Worm (Caenorhabditis elegans) whole organism, L3 larva: ENCODE measurements around the gene zip-3.

ENCODE experiments used
- R02D3.7 ChIP-seq: fragments of 150-350 bp; optimal IDR thresholded peaks from 2 replicates; lab custom pipeline; 2014; ENCODE audit warnings: missing biosample characterization, missing genetic modification characterization
- ZK546.5 ChIP-seq: sonication (generic microtip); optimal IDR thresholded peaks from 2 replicates; lab custom pipeline; 2017; ENCODE audit warnings: missing biosample characterization, missing genetic modification characterization
- ama-1 ChIP-seq: fragments of 150-350 bp; optimal IDR thresholded peaks from 2 replicates; lab custom pipeline; 2018
- ceh-28 ChIP-seq: fragments of 150-350 bp; optimal IDR thresholded peaks from 2 replicates; lab custom pipeline; 2014; ENCODE audit warnings: missing biosample characterization, missing genetic modification reagents, missing genetic modification characterization
- ceh-9 ChIP-seq: sonication (generic microtip); optimal IDR thresholded peaks from 2 replicates; lab custom pipeline; 2018; ENCODE audit warnings: missing biosample characterization, missing genetic modification characterization
- egl-27 ChIP-seq: sonication (generic microtip); optimal IDR thresholded peaks from 4 replicates; lab custom pipeline; 2017; ENCODE audit warnings: missing biosample characterization, missing genetic modification reagents, missing genetic modification characterization
- elt-1 ChIP-seq: fragments of 150-350 bp; optimal IDR thresholded peaks from 2 replicates; lab custom pipeline; 2014; ENCODE audit warnings: missing biosample characterization, missing genetic modification characterization
- elt-2 ChIP-seq: sonication (generic microtip); optimal IDR thresholded peaks from 2 replicates; lab custom pipeline; 2016; ENCODE audit warnings: missing genetic modification reagents, mild to moderate bottlenecking, missing genetic modification characterization, missing compliant biosample characterization
- elt-3 ChIP-seq, 3 experiments: fragments of 150-350 bp in 1 of 3; sonication (generic microtip) in 2 of 3; optimal IDR thresholded peaks; 2 replicates in 2 of 3; 4 replicates in 1 of 3; lab custom pipeline; 2014 to 2017; ENCODE audit warnings: missing biosample characterization in 3 of 3, missing genetic modification characterization in 3 of 3
- eor-1 ChIP-seq, 2 experiments: fragments of 150-350 bp; optimal IDR thresholded peaks; 2 replicates each; lab custom pipeline; 2014 to 2018; ENCODE audit warnings: missing biosample characterization in 2 of 2, missing genetic modification characterization in 2 of 2
- fkh-2 ChIP-seq: fragments of 150-350 bp; optimal IDR thresholded peaks from 2 replicates; lab custom pipeline; 2014; ENCODE audit warnings: missing biosample characterization, missing genetic modification reagents, missing genetic modification characterization
- fos-1 ChIP-seq: fragments of 150-350 bp; optimal IDR thresholded peaks from 2 replicates; lab custom pipeline; 2014; ENCODE audit warnings: missing biosample characterization, missing genetic modification characterization
- hmg-11 ChIP-seq: sonication (generic microtip); optimal IDR thresholded peaks from 2 replicates; lab custom pipeline; 2016; ENCODE audit warnings: missing genetic modification characterization, missing compliant biosample characterization
- jun-1 ChIP-seq: fragments of 150-350 bp; optimal IDR thresholded peaks from 2 replicates; lab custom pipeline; 2014; ENCODE audit warnings: missing biosample characterization, missing genetic modification reagents, missing genetic modification characterization
- lin-15B ChIP-seq: fragments of 150-350 bp; optimal IDR thresholded peaks from 2 replicates; lab custom pipeline; 2014; ENCODE audit warnings: missing biosample characterization, missing genetic modification characterization
- lin-39 ChIP-seq: fragments of 150-350 bp; optimal IDR thresholded peaks from 2 replicates; lab custom pipeline; 2018; ENCODE audit warnings: missing biosample characterization, missing genetic modification reagents, missing genetic modification characterization
- lsy-12 ChIP-seq: sonication (generic microtip); optimal IDR thresholded peaks from 2 replicates; lab custom pipeline; 2016; ENCODE audit warnings: mild to moderate bottlenecking, missing genetic modification characterization, missing compliant biosample characterization
- mdl-1 ChIP-seq: fragments of 150-350 bp; optimal IDR thresholded peaks from 2 replicates; lab custom pipeline; 2014; ENCODE audit warnings: missing biosample characterization, missing genetic modification characterization
- nfya-1 ChIP-seq: sonication (generic microtip); optimal IDR thresholded peaks from 2 replicates; lab custom pipeline; 2017; ENCODE audit warnings: missing genetic modification characterization, mild to moderate bottlenecking, missing compliant biosample characterization, antibody characterized with exemption, moderate library complexity; ENCODE audit not compliant: insufficient read depth
- nhr-23 ChIP-seq: fragments of 150-350 bp; optimal IDR thresholded peaks from 2 replicates; lab custom pipeline; 2014; ENCODE audit warnings: missing biosample characterization, missing genetic modification reagents, missing genetic modification characterization
- nhr-237 ChIP-seq: fragments of 150-350 bp; optimal IDR thresholded peaks from 2 replicates; lab custom pipeline; 2014; ENCODE audit warnings: missing biosample characterization, missing genetic modification characterization
- nhr-25 ChIP-seq: sonication (generic microtip); optimal IDR thresholded peaks from 2 replicates; lab custom pipeline; 2017; ENCODE audit warnings: missing biosample characterization, missing genetic modification characterization
- nhr-28 ChIP-seq: fragments of 150-350 bp; optimal IDR thresholded peaks from 2 replicates; lab custom pipeline; 2014; ENCODE audit warnings: missing biosample characterization, missing genetic modification characterization
- nhr-43 ChIP-seq: sonication (generic microtip); optimal IDR thresholded peaks from 2 replicates; lab custom pipeline; 2016; ENCODE audit warnings: mild to moderate bottlenecking, missing genetic modification characterization, missing compliant biosample characterization; ENCODE audit not compliant: poor library complexity, severe bottlenecking
- nhr-67 ChIP-seq: fragments of 150-350 bp; optimal IDR thresholded peaks from 2 replicates; lab custom pipeline; 2014; ENCODE audit warnings: missing biosample characterization, missing genetic modification characterization
- nhr-76 ChIP-seq: fragments of 150-350 bp; sonication (generic microtip); optimal IDR thresholded peaks from 5 replicates; lab custom pipeline; 2014; ENCODE audit warnings: missing biosample characterization, missing genetic modification characterization
- nhr-77 ChIP-seq: fragments of 150-350 bp; optimal IDR thresholded peaks from 2 replicates; lab custom pipeline; 2014; ENCODE audit warnings: missing biosample characterization, missing genetic modification characterization
- pha-4 ChIP-seq: fragments of 150-350 bp; optimal IDR thresholded peaks from 2 replicates; lab custom pipeline; 2014; ENCODE audit warnings: missing biosample characterization, missing genetic modification reagents, missing genetic modification characterization
- pqm-1 ChIP-seq: fragments of 150-350 bp; optimal IDR thresholded peaks from 2 replicates; lab custom pipeline; 2017; ENCODE audit warnings: missing biosample characterization, missing genetic modification characterization, inconsistent platforms
- sea-2 ChIP-seq: fragments of 150-350 bp; sonication (generic microtip); optimal IDR thresholded peaks from 4 replicates; lab custom pipeline; 2014; ENCODE audit warnings: missing biosample characterization, missing genetic modification reagents, missing genetic modification characterization
- skn-1 ChIP-seq: fragments of 150-350 bp; optimal IDR thresholded peaks from 2 replicates; lab custom pipeline; 2014; ENCODE audit warnings: missing biosample characterization, missing genetic modification characterization
- snpc-4 ChIP-seq: fragments of 150-350 bp; optimal IDR thresholded peaks from 2 replicates; lab custom pipeline; 2014; ENCODE audit warnings: missing biosample characterization, missing genetic modification characterization
- tbx-2 ChIP-seq: sonication (generic microtip); optimal IDR thresholded peaks from 2 replicates; lab custom pipeline; 2016; ENCODE audit warnings: mild to moderate bottlenecking, missing genetic modification characterization, missing compliant biosample characterization
- unc-62 ChIP-seq: fragments of 150-350 bp; sonication (generic microtip); optimal IDR thresholded peaks from 4 replicates; lab custom pipeline; 2014; ENCODE audit warnings: missing biosample characterization, missing genetic modification reagents, missing genetic modification characterization
- ztf-4 ChIP-seq: fragments of 150-350 bp; optimal IDR thresholded peaks from 2 replicates; lab custom pipeline; 2014; ENCODE audit warnings: missing biosample characterization, missing genetic modification characterization

The zip-3 gene

DNA sequence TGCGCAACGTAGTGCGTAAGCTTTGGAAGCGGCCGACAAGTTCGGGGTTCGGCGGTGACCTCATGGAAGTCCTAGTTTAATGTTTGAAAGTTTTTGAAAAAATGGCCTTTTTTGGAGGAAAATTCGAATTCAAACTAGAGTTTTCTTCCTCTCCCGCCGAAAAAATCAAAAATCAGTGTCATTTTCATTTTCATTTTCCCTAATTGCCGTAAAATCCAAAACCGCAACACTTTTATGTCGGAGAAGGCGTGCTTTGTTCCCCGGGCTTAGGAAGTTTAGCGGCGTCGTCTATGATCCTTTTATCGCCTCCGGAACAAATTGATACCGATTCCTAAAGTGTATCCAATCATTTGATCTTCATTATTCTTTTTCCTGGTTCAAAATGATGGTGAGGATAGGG lies 32.3 kb downstream of the zip-3 start, which contains the start of gene mltn-5:
Gene mltn-5 (plus strand): TSS at position 301 of the 400 bp plus-strand sequence.
- TF ChIP-seq lin-15B (tag; lab: Kevin White, UChicago) (no peak), nhr-43 (no peak), ZK546.5 (tag; lab: Kevin White, UChicago) (no peak), ama-1 (lab: Kevin White, UChicago) (no peak), pha-4 (no peak), pqm-1 (tag; lab: Kevin White, UChicago) (no peak), tbx-2 (no peak), ceh-28 (no peak), nhr-28 (no peak)

DNA sequence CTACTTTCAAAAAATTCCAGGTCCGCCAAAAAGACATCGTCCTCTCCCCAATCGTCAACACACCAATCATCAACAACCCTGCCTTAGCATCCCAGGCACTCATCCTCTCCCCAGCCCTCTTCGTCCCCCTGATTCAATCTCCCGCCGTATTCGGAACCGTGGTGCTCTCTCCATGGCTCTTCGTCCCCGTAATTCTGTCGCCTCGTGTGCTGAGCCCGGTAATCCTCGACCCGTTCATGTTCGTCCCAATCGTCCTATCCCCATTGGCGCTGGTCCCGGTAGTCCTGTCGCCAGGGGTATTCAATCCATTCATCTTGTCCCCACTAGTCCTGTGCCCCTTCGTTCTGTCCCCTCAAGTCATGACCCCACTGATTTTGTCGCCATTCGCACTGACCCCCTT lies 38.2 kb downstream of the zip-3 start:
- no peak for TF ChIP-seq unc-62 (GFP tag; lab: Kevin White, UChicago)
- no peak for TF ChIP-seq lsy-12
- no peak for TF ChIP-seq nhr-76 (tag; lab: Kevin White, UChicago)
- TF ChIP-seq tbx-2, result no peak
- TF ChIP-seq eor-1 (tag; optimal IDR thresholded peaks at IDR 0.05; lab: Kevin White, UChicago), result no peak
- TF ChIP-seq R02D3.7 (tag; lab: Kevin White, UChicago), result no peak
- TF ChIP-seq hmg-11 (tag; lab: Kevin White, UChicago), result no peak
- TF ChIP-seq nhr-28, result no peak
- TF ChIP-seq ama-1 (lab: Kevin White, UChicago), result no peak
- no peak for TF ChIP-seq egl-27 (tag; lab: Kevin White, UChicago)
- no peak for TF ChIP-seq nfya-1 (tag; lab: Kevin White, UChicago)
- TF ChIP-seq nhr-237 (tag; lab: Kevin White, UChicago), result no peak
- no peak for TF ChIP-seq fkh-2 (tag; lab: Kevin White, UChicago)
- TF ChIP-seq jun-1 (tag; lab: Kevin White, UChicago), result no peak
- no peak for TF ChIP-seq nhr-43

DNA sequence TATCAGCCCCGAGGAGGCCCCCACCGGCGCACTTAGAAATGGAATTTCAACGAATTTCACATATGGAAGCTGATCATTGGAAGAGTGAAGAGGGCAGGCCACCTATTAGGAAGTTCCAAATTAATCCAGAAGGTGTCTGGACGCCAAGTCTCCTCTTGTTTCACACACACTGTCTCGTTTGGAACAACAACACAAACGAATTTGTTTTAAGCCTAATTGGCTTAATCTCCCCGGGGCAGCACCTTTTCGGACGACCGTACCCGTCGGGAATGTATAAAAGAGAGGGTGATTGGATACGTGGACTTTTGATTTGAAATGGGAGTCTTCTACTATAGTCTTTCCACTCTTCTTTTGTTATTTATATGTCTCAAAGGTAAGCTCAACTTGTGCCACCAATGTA lies 41.2 kb downstream of the zip-3 start, which contains the start of gene mltn-3:
Gene mltn-3 (plus strand): TSS at position 301 of the 400 bp plus-strand sequence.
- TF ChIP-seq nhr-77, result no peak
- TF ChIP-seq unc-62 (GFP tag; lab: Kevin White, UChicago), result no peak
- TF ChIP-seq egl-27 (tag; lab: Kevin White, UChicago), result no peak

DNA sequence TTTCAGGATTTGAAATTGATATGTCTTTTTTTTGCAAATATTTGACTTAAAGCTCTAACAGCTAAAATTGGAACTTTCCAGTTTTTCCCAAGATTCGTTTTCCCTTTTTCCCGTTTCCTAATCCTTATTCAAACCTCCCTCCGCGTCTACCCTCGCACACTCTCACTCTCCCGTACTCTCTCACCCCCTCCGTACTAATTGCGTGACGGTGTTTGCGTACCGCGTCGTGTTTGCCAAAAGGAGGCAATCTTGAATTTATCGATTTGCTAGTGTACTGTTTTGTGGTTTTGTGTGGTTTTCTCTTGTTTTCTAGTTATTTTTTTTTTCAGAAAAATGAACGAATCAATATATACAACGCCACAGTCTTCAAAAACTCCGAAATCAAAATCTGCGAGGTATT lies 48.7 kb downstream of the zip-3 start, which contains the start of gene citk-1:
Gene citk-1 (plus strand): TSS at position 323 of the 400 bp plus-strand sequence.
- TF ChIP-seq elt-2 (peak; percentile 34), nhr-23 (tag; lab: Kevin White, UChicago) (peak; percentile 69), ztf-4 (tag; lab: Kevin White, UChicago) (no peak), sea-2 (GFP tag; lab: Kevin White, UChicago) (no peak), lsy-12 (no peak), lin-39 (tag; lab: Kevin White, UChicago) (peak; percentile 90), nhr-76 (tag; lab: Kevin White, UChicago) (no peak), fkh-2 (tag; lab: Kevin White, UChicago) (no peak), unc-62 (GFP tag; lab: Kevin White, UChicago) (no peak), nhr-43 (no peak), mdl-1 (tag; lab: Kevin White, UChicago) (no peak), tbx-2 (no peak), nhr-25 (tag; lab: Kevin White, UChicago) (peak; percentile 59), egl-27 (tag; lab: Kevin White, UChicago) (no peak), lin-15B (tag; lab: Kevin White, UChicago) (peak; percentile 74), nhr-77 (peak; percentile 9), pqm-1 (tag; lab: Kevin White, UChicago) (peak; percentile 16), nhr-237 (tag; lab: Kevin White, UChicago) (no peak), ceh-9 (tag; lab: Kevin White, UChicago) (no peak), eor-1 (tag; optimal IDR thresholded peaks at IDR 0.05; lab: Kevin White, UChicago) (no peak), pha-4 (no peak), snpc-4 (tag; lab: Kevin White, UChicago) (no peak), elt-1 (tag; lab: Kevin White, UChicago) (no peak), jun-1 (tag; lab: Kevin White, UChicago) (no peak), fos-1 (tag; lab: Kevin White, UChicago) (no peak), skn-1 (peak; percentile 7), elt-3 (tag; optimal IDR thresholded peaks at IDR 0.05; lab: Kevin White, UChicago) (no peak), nhr-67 (tag; lab: Kevin White, UChicago) (no peak)
